Worm (Caenorhabditis elegans): ENCODE results near the gene sec-3.

Gene sec-3

DNA sequence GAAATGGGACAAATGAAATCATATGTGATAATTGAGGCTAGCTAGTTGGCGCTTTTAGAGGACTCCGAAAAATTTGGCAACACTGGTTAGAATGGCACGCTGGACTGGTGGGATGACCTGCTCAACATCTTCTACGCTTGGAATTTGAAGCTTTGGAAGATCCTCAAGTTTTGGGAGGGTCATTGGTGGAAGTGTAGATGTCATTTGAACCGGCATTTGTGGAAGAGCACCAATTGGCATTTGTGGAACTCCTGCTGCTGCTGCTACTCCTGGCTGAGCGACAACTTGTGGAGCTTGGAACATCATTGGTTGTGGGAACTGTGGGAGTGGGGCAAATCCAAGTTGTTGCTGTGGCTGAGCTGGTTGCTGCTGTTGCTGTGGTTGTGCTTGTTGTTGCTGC lies 7.2 kb downstream of the sec-3 start (continued):
- TF ChIP-seq sdz-38 (tag; optimal IDR thresholded peaks at IDR 0.05): no peak
- no peak for TF ChIP-seq egl-18 (GFP tag; IDR thresholded peaks at IDR 0.05)
- 0 out of 2 replicates have a peak, but pooled peaks have one; percentile 21 for TF ChIP-seq D2030.7 (GFP tag; IDR thresholded peaks at IDR 0.05)
- TF ChIP-seq lin-40 (tag; optimal IDR thresholded peaks at IDR 0.05): peak; percentile 1
- no peak for TF ChIP-seq somi-1 (GFP tag; optimal IDR thresholded peaks at IDR 0.05)
- 0 out of 2 replicates have a peak, but pooled peaks have one; percentile 60 for TF ChIP-seq Y53G8AR.9 (GFP tag; conservative IDR thresholded peaks at IDR 0.05)
- no peak for TF ChIP-seq F23B12.7 (tag; optimal IDR thresholded peaks at IDR 0.05; ENCODE audit: insufficient read depth)
- no peak for TF ChIP-seq B0261.1 (tag; optimal IDR thresholded peaks at IDR 0.05)
- TF ChIP-seq ceh-27 (GFP tag; optimal IDR thresholded peaks at IDR 0.05): no peak
- TF ChIP-seq cebp-1 (GFP tag; IDR thresholded peaks at IDR 0.05): no peak
- peak; percentile 32 for TF ChIP-seq cebp-1 (tag; optimal IDR thresholded peaks at IDR 0.05)
- no peak for TF ChIP-seq nhr-27 (tag; optimal IDR thresholded peaks at IDR 0.05)
- peak; percentile 51 for TF ChIP-seq repo-1 (tag; optimal IDR thresholded peaks at IDR 0.05)
- TF ChIP-seq F55B11.4 (tag; optimal IDR thresholded peaks at IDR 0.05; ENCODE audit: borderline replicate concordance, insufficient read depth): no peak
- TF ChIP-seq F52B5.7 (tag; optimal IDR thresholded peaks at IDR 0.05): no peak
- peak; percentile 32; the same call in 1 of the 2 replicates for TF ChIP-seq zfh-2 (GFP tag; conservative IDR thresholded peaks at IDR 0.05)

DNA sequence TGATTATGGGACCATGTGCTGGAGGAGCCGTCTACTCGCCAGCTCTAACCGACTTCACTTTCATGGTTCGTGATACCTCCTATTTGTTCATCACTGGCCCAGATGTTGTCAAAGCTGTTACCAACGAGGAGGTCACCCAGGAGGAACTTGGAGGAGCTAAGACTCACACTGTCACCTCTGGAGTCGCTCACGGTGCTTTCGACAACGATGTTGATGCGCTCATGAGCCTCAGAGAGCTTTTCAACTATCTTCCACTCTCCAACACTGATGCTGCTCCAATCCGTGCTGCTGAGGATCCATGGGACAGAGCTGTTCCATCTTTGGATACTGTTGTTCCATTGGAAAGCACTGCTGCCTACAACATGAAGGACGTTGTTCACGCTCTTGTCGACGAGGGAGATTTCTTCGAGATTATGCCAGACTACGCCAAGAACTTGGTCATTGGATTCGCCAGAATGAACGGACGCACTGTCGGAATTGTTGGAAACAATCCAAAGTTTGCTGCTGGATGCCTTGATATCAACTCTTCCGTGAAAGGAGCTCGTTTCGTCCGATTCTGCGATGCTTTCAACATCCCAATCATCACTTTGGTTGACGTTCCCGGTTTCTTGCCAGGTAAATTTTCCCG lies 8.4 kb downstream of the sec-3 start:
- no peak for TF ChIP-seq ZK185.1 (tag; optimal IDR thresholded peaks at IDR 0.05; ENCODE audit: poor library complexity, severe bottlenecking)
- no peak for TF ChIP-seq hlh-12 (tag; optimal IDR thresholded peaks at IDR 0.05)
- 0 out of 2 replicates have a peak, but pooled peaks have one; percentile 10 for TF ChIP-seq zfh-2 (GFP tag; conservative IDR thresholded peaks at IDR 0.05)
- TF ChIP-seq cebp-2 (GFP tag; IDR thresholded peaks at IDR 0.05): no peak
- no peak for TF ChIP-seq ceh-58 (GFP tag; IDR thresholded peaks at IDR 0.05)
- TF ChIP-seq rcor-1 (GFP tag; IDR thresholded peaks at IDR 0.05): no peak
- TF ChIP-seq bed-1 (GFP tag; IDR thresholded peaks at IDR 0.05): no peak
- TF ChIP-seq ceh-91 (GFP tag; IDR thresholded peaks at IDR 0.05): no peak
- no peak for TF ChIP-seq F22D6.2 (tag; optimal IDR thresholded peaks at IDR 0.05)
- TF ChIP-seq unc-130 (GFP tag; optimal IDR thresholded peaks at IDR 0.05): no peak
- TF ChIP-seq ztf-18 (tag; optimal IDR thresholded peaks at IDR 0.05): no peak
- TF ChIP-seq madf-3 (GFP tag; IDR thresholded peaks at IDR 0.05): no peak
- TF ChIP-seq Y95B8A.8 (GFP tag; IDR thresholded peaks at IDR 0.05): no peak
- no peak for TF ChIP-seq ccch-3 (GFP tag; optimal IDR thresholded peaks at IDR 0.05)
- TF ChIP-seq ztf-22 (GFP tag; optimal IDR thresholded peaks at IDR 0.05): no peak
- 0 out of 2 replicates have a peak, but pooled peaks have one; percentile 12 for TF ChIP-seq ekl-4 (GFP tag; IDR thresholded peaks at IDR 0.05)

DNA sequence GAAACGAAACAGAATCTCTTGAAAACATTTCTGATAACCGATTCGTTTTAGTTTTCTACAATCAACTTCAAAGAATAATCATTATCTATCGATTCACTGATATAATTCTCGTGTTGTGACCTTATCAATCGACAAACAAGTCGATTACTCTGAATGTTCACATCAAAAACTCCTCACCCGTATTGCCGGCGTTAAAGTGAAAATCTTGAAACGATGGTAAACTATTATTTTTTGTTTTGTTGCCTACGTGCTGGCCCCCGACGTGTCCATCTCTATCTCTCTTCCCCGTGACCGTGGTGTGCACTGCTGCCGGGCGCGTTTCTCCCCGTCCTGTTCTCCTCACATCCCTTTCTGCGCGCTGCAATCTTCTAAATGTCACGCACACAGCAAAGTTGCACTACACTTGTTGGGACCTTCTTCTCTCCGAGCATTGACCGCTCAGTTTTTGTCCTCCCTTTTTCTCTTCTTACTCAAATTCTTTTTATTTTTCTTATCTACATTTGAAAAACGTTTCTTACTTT lies 9.7 kb downstream of the sec-3 start:
- TF ChIP-seq ceh-91 (GFP tag; IDR thresholded peaks at IDR 0.05): no peak
- no peak for TF ChIP-seq unc-62 (GFP tag; optimal IDR thresholded peaks at IDR 0.05)
- no peak for TF ChIP-seq fkh-3 (tag; optimal IDR thresholded peaks at IDR 0.05)
- TF ChIP-seq sptf-2 (GFP tag; optimal IDR thresholded peaks at IDR 0.05): no peak
- TF ChIP-seq nhr-179 (tag; optimal IDR thresholded peaks at IDR 0.05): no peak
- TF ChIP-seq attf-6 (GFP tag; IDR thresholded peaks at IDR 0.05): no peak
- TF ChIP-seq lin-40 (tag; optimal IDR thresholded peaks at IDR 0.05): peak; percentile 32
- no peak for TF ChIP-seq nhr-90 (tag; optimal IDR thresholded peaks at IDR 0.05)
- no peak for TF ChIP-seq B0019.2 (GFP tag; conservative IDR thresholded peaks at IDR 0.05)
- peak; percentile 52 for TF ChIP-seq attf-5 (GFP tag; optimal IDR thresholded peaks at IDR 0.05)
- TF ChIP-seq nhr-80 (tag; optimal IDR thresholded peaks at IDR 0.05): peak; percentile 89
- TF ChIP-seq lsl-1 (GFP tag; optimal IDR thresholded peaks at IDR 0.05): no peak
- peak; percentile 32 for TF ChIP-seq die-1 (tag; optimal IDR thresholded peaks at IDR 0.05)
- no peak for TF ChIP-seq snpc-1.1 (tag; optimal IDR thresholded peaks at IDR 0.05; ENCODE audit: insufficient read depth)
- TF ChIP-seq hlh-12 (tag; optimal IDR thresholded peaks at IDR 0.05): no peak
- TF ChIP-seq xnd-1 (tag; optimal IDR thresholded peaks at IDR 0.05): no peak
- TF ChIP-seq hlh-26 (GFP tag; conservative IDR thresholded peaks at IDR 0.05): no peak

Data from whole organism, young adult.